Worm (Caenorhabditis elegans): ENCODE results near the gene lon-1.

ce11 chrIII:5521930-5522329 lies 47.7 kb downstream of the lon-1 start, which contains the start of gene D1044.4:
- TF ChIP-seq med-1 (GFP tag; optimal IDR thresholded peaks at IDR 0.05; ENCODE audit: insufficient read depth) (no peak), tab-1 (GFP tag; IDR thresholded peaks at IDR 0.05) (no peak), ztf-23 (GFP tag; IDR thresholded peaks at IDR 0.05) (no peak), ztf-29 (GFP tag; IDR thresholded peaks at IDR 0.05) (no peak), flt-1 (GFP tag; IDR thresholded peaks at IDR 0.05) (no peak), T22C8.4 (GFP tag; IDR thresholded peaks at IDR 0.05) (no peak), ref-1 (GFP tag; conservative IDR thresholded peaks at IDR 0.05) (no peak), klf-2 (GFP tag; conservative IDR thresholded peaks at IDR 0.05) (no peak), cog-1 (tag; optimal IDR thresholded peaks at IDR 0.05) (no peak)

Data from whole organism, midembryonic.